Worm (Caenorhabditis elegans) whole organism, L4 larva: ENCODE measurements around the gene nep-10.
A peak's percentile ranks its signal among the peaks of the same experiment; 100 is the strongest.

Source experiments
- D1046.2 ChIP-seq: fragments of 200-800 bp; sonication (Bioruptor generic); IDR thresholded peaks from 2 replicates; pipeline ENCODE4 v1.3.6; 2022; ENCODE audit warnings: missing genetic modification characterization, missing compliant biosample characterization
- F10B5.3 ChIP-seq: sonication (generic microtip); optimal IDR thresholded peaks from 2 replicates; lab custom pipeline; 2016; ENCODE audit warnings: mild to moderate bottlenecking, missing genetic modification characterization, missing compliant biosample characterization
- F26F4.8 ChIP-seq: fragments of 200-800 bp; sonication (Bioruptor generic); conservative IDR thresholded peaks from 2 replicates; pipeline ENCODE4 v1.3.6; 2022; ENCODE audit warnings: missing genetic modification characterization, missing compliant biosample characterization
- F49E8.2 ChIP-seq: sonication (generic microtip); optimal IDR thresholded peaks from 2 replicates; lab custom pipeline; 2016; ENCODE audit warnings: missing compliant biosample characterization, mild to moderate bottlenecking, missing genetic modification characterization, borderline replicate concordance
- T20F7.1 ChIP-seq: fragments of 200-800 bp; sonication (Bioruptor generic); optimal IDR thresholded peaks from 2 replicates; lab custom pipeline; 2018; ENCODE audit warnings: mild to moderate bottlenecking, missing genetic modification characterization, missing compliant biosample characterization
- Y105C5A.15 ChIP-seq: fragments of 200-800 bp; sonication (Bioruptor generic); IDR thresholded peaks from 2 replicates; pipeline ENCODE4 v1.3.6; 2022; ENCODE audit warnings: missing genetic modification characterization, missing compliant biosample characterization
- Y48G9A.11 ChIP-seq: fragments of 200-800 bp; sonication (Bioruptor generic); IDR thresholded peaks from 2 replicates; pipeline ENCODE4 v1.3.6; 2022; ENCODE audit warnings: missing genetic modification reagents, missing genetic modification characterization, missing compliant biosample characterization
- Y5F2A.4 ChIP-seq: fragments of 200-800 bp; sonication (Bioruptor generic); optimal IDR thresholded peaks from 2 replicates; lab custom pipeline; 2018; ENCODE audit warnings: mild to moderate bottlenecking, missing genetic modification characterization, missing compliant biosample characterization
- ZK546.5 ChIP-seq, 2 experiments: sonication (generic microtip); optimal IDR thresholded peaks; 2 replicates each; lab custom pipeline; 2017; ENCODE audit warnings: missing biosample characterization in 2 of 2, missing genetic modification characterization in 2 of 2
- ceh-28 ChIP-seq: fragments of 150-350 bp; optimal IDR thresholded peaks from 2 replicates; lab custom pipeline; 2014; ENCODE audit warnings: missing biosample characterization, missing genetic modification reagents, missing genetic modification characterization
- ceh-44 ChIP-seq: fragments of 200-800 bp; sonication (Bioruptor generic); IDR thresholded peaks from 2 replicates; pipeline ENCODE4 v1.3.6; 2022; ENCODE audit warnings: missing genetic modification reagents, missing genetic modification characterization, missing compliant biosample characterization
- ceh-82 ChIP-seq: sonication (generic microtip); optimal IDR thresholded peaks from 2 replicates; lab custom pipeline; 2017; ENCODE audit warnings: missing biosample characterization, missing genetic modification characterization
- daf-16 ChIP-seq, 3 experiments: sonication (generic microtip); optimal IDR thresholded peaks; 2 replicates each; lab custom pipeline; 2016 to 2017; ENCODE audit warnings: missing genetic modification characterization in 3 of 3, missing genetic modification reagents in 3 of 3, mild to moderate bottlenecking in 2 of 3, missing compliant biosample characterization in 2 of 3, missing biosample characterization in 1 of 3, moderate library complexity in 1 of 3
- daf-19 ChIP-seq: fragments of 200-800 bp; sonication (Bioruptor generic); conservative IDR thresholded peaks from 2 replicates; pipeline ENCODE4 v1.3.6; 2022; ENCODE audit warnings: missing genetic modification characterization, missing compliant biosample characterization
- dmd-6 ChIP-seq: fragments of 200-800 bp; sonication (Bioruptor generic); IDR thresholded peaks from 2 replicates; pipeline ENCODE4 v1.3.6; 2022; ENCODE audit warnings: missing genetic modification reagents, missing genetic modification characterization, missing compliant biosample characterization
- dmd-8 ChIP-seq: fragments of 200-800 bp; sonication (Bioruptor generic); IDR thresholded peaks from 2 replicates; pipeline ENCODE4 v1.3.6; 2022; ENCODE audit warnings: missing genetic modification characterization, missing compliant biosample characterization
- dmd-9 ChIP-seq: fragments of 200-800 bp; sonication (Bioruptor generic); IDR thresholded peaks from 2 replicates; pipeline ENCODE4 v1.3.6; 2022; ENCODE audit warnings: missing genetic modification reagents, missing genetic modification characterization, missing compliant biosample characterization
- duxl-1 ChIP-seq: sonication (generic microtip); optimal IDR thresholded peaks from 2 replicates; lab custom pipeline; 2016; ENCODE audit warnings: mild to moderate bottlenecking, missing genetic modification characterization, moderate library complexity, missing compliant biosample characterization; ENCODE audit not compliant: poor library complexity
- dve-1 ChIP-seq: sonication (generic microtip); optimal IDR thresholded peaks from 2 replicates; lab custom pipeline; 2017; ENCODE audit warnings: antibody characterized with exemption, mild to moderate bottlenecking, missing genetic modification characterization, missing compliant biosample characterization; ENCODE audit not compliant: insufficient read depth
- egl-27 ChIP-seq: sonication (generic microtip); optimal IDR thresholded peaks from 3 replicates; lab custom pipeline; 2017; ENCODE audit warnings: missing biosample characterization, missing genetic modification reagents, missing genetic modification characterization
- gei-8 ChIP-seq: fragments of 200-800 bp; sonication (Bioruptor generic); optimal IDR thresholded peaks from 2 replicates; lab custom pipeline; 2018; ENCODE audit warnings: mild to moderate bottlenecking, missing genetic modification characterization, missing compliant biosample characterization
- hif-1 ChIP-seq, 2 experiments: sonication (generic microtip); optimal IDR thresholded peaks; 2 replicates each; lab custom pipeline; 2016 to 2017; ENCODE audit warnings: missing compliant biosample characterization in 2 of 2, missing genetic modification characterization in 2 of 2, missing genetic modification reagents in 2 of 2, missing genotype in 2 of 2, mild to moderate bottlenecking in 1 of 2
- hlh-30 ChIP-seq: sonication (generic microtip); optimal IDR thresholded peaks from 2 replicates; lab custom pipeline; 2017; ENCODE audit warnings: antibody characterized with exemption, mild to moderate bottlenecking, missing genetic modification characterization, missing compliant biosample characterization; ENCODE audit not compliant: insufficient read depth
- jun-1 ChIP-seq: fragments of 150-350 bp; optimal IDR thresholded peaks from 2 replicates; lab custom pipeline; 2014; ENCODE audit warnings: missing biosample characterization, missing genetic modification reagents, missing genetic modification characterization
- lim-7 ChIP-seq: fragments of 200-800 bp; sonication (Bioruptor generic); IDR thresholded peaks from 2 replicates; pipeline ENCODE4 v1.3.6; 2022; ENCODE audit warnings: missing genetic modification characterization, missing compliant biosample characterization
- lin-1 ChIP-seq: fragments of 200-800 bp; sonication (Bioruptor generic); IDR thresholded peaks from 2 replicates; pipeline ENCODE4 v1.3.6; 2022; ENCODE audit warnings: missing genetic modification reagents, missing genetic modification characterization, missing compliant biosample characterization
- lin-38 ChIP-seq: fragments of 200-800 bp; sonication (Bioruptor generic); IDR thresholded peaks from 2 replicates; pipeline ENCODE4 v1.3.6; 2022; ENCODE audit warnings: missing genetic modification reagents, missing genetic modification characterization, missing compliant biosample characterization
- lir-3 ChIP-seq: sonication (generic microtip); optimal IDR thresholded peaks from 2 replicates; lab custom pipeline; 2016; ENCODE audit warnings: mild to moderate bottlenecking, missing genetic modification characterization, missing compliant biosample characterization
- lsy-2 ChIP-seq, 2 experiments: fragments of 150-350 bp in 1 of 2; sonication (generic microtip) in 1 of 2; optimal IDR thresholded peaks; 2 replicates each; lab custom pipeline; 2014 to 2017; ENCODE audit warnings: missing biosample characterization in 2 of 2, missing genetic modification characterization in 2 of 2
- mep-1 ChIP-seq: fragments of 150-350 bp; sonication (generic microtip); optimal IDR thresholded peaks from 3 replicates; lab custom pipeline; 2014; ENCODE audit warnings: missing biosample characterization, missing genetic modification characterization
- mxl-3 ChIP-seq: fragments of 200-800 bp; sonication (Bioruptor generic); optimal IDR thresholded peaks from 2 replicates; lab custom pipeline; 2018; ENCODE audit warnings: mild to moderate bottlenecking, missing genetic modification characterization, missing compliant biosample characterization
- nhr-10 ChIP-seq: fragments of 150-350 bp; optimal IDR thresholded peaks from 2 replicates; lab custom pipeline; 2014; ENCODE audit warnings: missing biosample characterization, missing genetic modification characterization
- nhr-102 ChIP-seq: sonication (generic microtip); optimal IDR thresholded peaks from 2 replicates; lab custom pipeline; 2016; ENCODE audit warnings: mild to moderate bottlenecking, missing genetic modification characterization, moderate library complexity, missing compliant biosample characterization
- nhr-11 ChIP-seq: fragments of 150-350 bp; optimal IDR thresholded peaks from 2 replicates; lab custom pipeline; 2014; ENCODE audit warnings: missing biosample characterization, missing genetic modification characterization
- nhr-25 ChIP-seq: sonication (generic microtip); optimal IDR thresholded peaks from 2 replicates; lab custom pipeline; 2017; ENCODE audit warnings: missing genetic modification characterization, mild to moderate bottlenecking, missing compliant biosample characterization, antibody characterized with exemption, moderate library complexity, borderline replicate concordance; ENCODE audit not compliant: insufficient read depth
- nhr-41 ChIP-seq: fragments of 200-800 bp; sonication (Bioruptor generic); IDR thresholded peaks from 2 replicates; pipeline ENCODE4 v1.3.6; 2022; ENCODE audit warnings: missing genetic modification reagents, missing genetic modification characterization, missing compliant biosample characterization
- nhr-42 ChIP-seq: fragments of 200-800 bp; sonication (Bioruptor generic); IDR thresholded peaks from 2 replicates; pipeline ENCODE4 v1.3.6; 2022; ENCODE audit warnings: missing genetic modification characterization, missing compliant biosample characterization
- nhr-48 ChIP-seq: sonication (generic microtip); optimal IDR thresholded peaks from 2 replicates; lab custom pipeline; 2016; ENCODE audit warnings: mild to moderate bottlenecking, missing genetic modification characterization, missing compliant biosample characterization
- pha-4 ChIP-seq, 2 experiments: fragments of 150-350 bp in 1 of 2; fragments of 200-800 bp in 1 of 2; sonication (Bioruptor generic) in 1 of 2; IDR thresholded peaks in 1 of 2; optimal IDR thresholded peaks in 1 of 2; 2 replicates each; pipeline versions ENCODE4 v1.3.6 to Lab custom; 2014 to 2022; ENCODE audit warnings: missing genetic modification characterization in 2 of 2, missing genetic modification reagents in 2 of 2, missing biosample characterization in 1 of 2, missing compliant biosample characterization in 1 of 2
- php-3 ChIP-seq: fragments of 200-800 bp; sonication (Bioruptor generic); IDR thresholded peaks from 2 replicates; pipeline ENCODE4 v1.3.6; 2022; ENCODE audit warnings: missing genetic modification reagents, missing genetic modification characterization, missing compliant biosample characterization
- saeg-2 ChIP-seq: fragments of 200-800 bp; sonication (Bioruptor generic); IDR thresholded peaks from 2 replicates; pipeline ENCODE4 v1.3.6; 2022; ENCODE audit warnings: missing genetic modification reagents, missing genetic modification characterization, missing compliant biosample characterization
- skn-1 ChIP-seq: fragments of 150-350 bp; optimal IDR thresholded peaks from 2 replicates; lab custom pipeline; 2014; ENCODE audit warnings: missing biosample characterization, missing genetic modification characterization
- spr-1 ChIP-seq: sonication (generic microtip); optimal IDR thresholded peaks from 2 replicates; lab custom pipeline; 2016; ENCODE audit warnings: mild to moderate bottlenecking, missing genetic modification characterization, missing compliant biosample characterization
- spr-3 ChIP-seq: fragments of 200-800 bp; sonication (Bioruptor generic); optimal IDR thresholded peaks from 2 replicates; lab custom pipeline; 2018; ENCODE audit warnings: mild to moderate bottlenecking, missing genetic modification characterization, missing compliant biosample characterization
- tra-1 ChIP-seq: fragments of 200-800 bp; sonication (Bioruptor generic); IDR thresholded peaks from 2 replicates; pipeline ENCODE4 v1.3.6; 2022; ENCODE audit warnings: missing genetic modification reagents, missing genetic modification characterization, missing compliant biosample characterization
- unc-130 ChIP-seq: sonication (generic microtip); optimal IDR thresholded peaks from 2 replicates; lab custom pipeline; 2016; ENCODE audit warnings: missing genetic modification reagents, missing genetic modification characterization, missing compliant biosample characterization
- zip-11 ChIP-seq: fragments of 200-800 bp; sonication (Bioruptor generic); IDR thresholded peaks from 2 replicates; pipeline ENCODE4 v1.3.6; 2022; ENCODE audit warnings: missing genetic modification characterization, missing compliant biosample characterization

nep-10 gene

DNA sequence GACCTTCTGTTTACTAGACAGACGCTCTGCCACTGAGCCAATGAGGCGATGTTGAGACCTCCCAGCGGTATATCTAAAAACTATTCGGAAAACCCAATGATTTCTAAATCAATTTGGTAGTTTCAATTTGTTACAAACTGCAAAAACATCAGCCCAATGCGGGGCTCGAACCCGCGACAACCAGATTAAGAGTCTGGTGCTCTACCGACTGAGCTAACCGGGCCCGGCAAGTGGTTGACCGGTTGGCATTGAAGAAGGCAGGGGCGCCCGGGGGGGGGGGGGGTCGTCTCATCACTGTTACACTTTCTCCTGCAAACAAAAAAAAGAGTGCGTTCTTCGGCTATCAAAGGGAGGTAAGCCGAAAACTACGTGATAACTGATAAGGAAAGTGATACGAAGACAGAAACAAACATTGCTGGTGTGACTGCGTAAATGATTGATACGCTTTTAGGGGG, 36.5 kb upstream of the nep-10 start (continued):
- no peak for TF ChIP-seq ceh-28
- TF ChIP-seq nhr-25 (tag; lab: Kevin White, UChicago) = no peak
- TF ChIP-seq lim-7 (GFP tag; lab: Robert Waterston, UW) = peak; percentile 72; the same call in 1 of the 2 replicates
- TF ChIP-seq ZK546.5 (tag; optimal IDR thresholded peaks at IDR 0.05; lab: Kevin White, UChicago) = no peak
- TF ChIP-seq nhr-41 = 0 out of 2 replicates have a peak, but pooled peaks have one; percentile 45
- TF ChIP-seq hif-1 (tag; optimal IDR thresholded peaks at IDR 0.05; lab: Kevin White, UChicago) = peak in 1 of 2 experiments; percentile 52
- peak; percentile 85 for TF ChIP-seq pha-4 (GFP tag; IDR thresholded peaks at IDR 0.05; lab: Robert Waterston, UW)
- no peak for TF ChIP-seq pha-4 (tag; optimal IDR thresholded peaks at IDR 0.05; lab: Kevin White, UChicago)
- TF ChIP-seq spr-1 (tag; lab: Kevin White, UChicago) = peak; percentile 32
- no peak for TF ChIP-seq nhr-10 (tag; lab: Kevin White, UChicago)
- peak; percentile 53; the same call in 1 of the 2 replicates for TF ChIP-seq saeg-2
- TF ChIP-seq lsy-2 (tag; optimal IDR thresholded peaks at IDR 0.05; lab: Kevin White, UChicago) = peak in 1 of 2 experiments; percentile 63
- peak; percentile 8 for TF ChIP-seq F49E8.2 (tag; lab: Kevin White, UChicago)
- TF ChIP-seq duxl-1 (tag; lab: Kevin White, UChicago) = peak; percentile 73
- TF ChIP-seq mep-1 (tag; lab: Kevin White, UChicago) = peak; percentile 56
- TF ChIP-seq daf-19 (GFP tag; lab: Robert Waterston, UW) = no peak; the same call in 1 of the 2 replicates
- TF ChIP-seq php-3 (GFP tag; lab: Robert Waterston, UW) = peak; percentile 77
- peak; percentile 54; the same call in 1 of the 2 replicates for TF ChIP-seq ceh-44
- peak; percentile 60 for TF ChIP-seq unc-130
- peak; percentile 91 for TF ChIP-seq dmd-8
- peak; percentile 81 for TF ChIP-seq lin-38 (GFP tag; lab: Robert Waterston, UW)
- TF ChIP-seq mxl-3 (GFP tag; lab: Kevin White, UChicago) = peak; percentile 38
- peak; percentile 84; the same call in 1 of the 2 replicates for TF ChIP-seq Y105C5A.15 (GFP tag; lab: Robert Waterston, UW)
- TF ChIP-seq skn-1 (tag; lab: Kevin White, UChicago) = no peak
- peak; percentile 59 for TF ChIP-seq Y5F2A.4 (GFP tag; lab: Kevin White, UChicago)
- TF ChIP-seq zip-11 = no peak
- peak; percentile 50 for TF ChIP-seq nhr-102 (tag; lab: Kevin White, UChicago)
- TF ChIP-seq D1046.2 (GFP tag; lab: Robert Waterston, UW) = peak; percentile 77; the same call in 1 of the 2 replicates
- peak; percentile 4 for TF ChIP-seq nhr-48 (tag; lab: Kevin White, UChicago)
- peak; percentile 30 for TF ChIP-seq hlh-30 (tag; lab: Kevin White, UChicago)
- peak; percentile 48 for TF ChIP-seq lir-3 (tag; lab: Kevin White, UChicago)
- TF ChIP-seq spr-3 (GFP tag; lab: Kevin White, UChicago) = peak; percentile 62
- TF ChIP-seq F26F4.8 = peak; percentile 81
- TF ChIP-seq Y48G9A.11 = peak; percentile 84
- TF ChIP-seq dmd-6 (GFP tag; lab: Robert Waterston, UW) = peak; percentile 81
- TF ChIP-seq nhr-42 (GFP tag; lab: Robert Waterston, UW) = no peak
- no peak for TF ChIP-seq egl-27 (tag; lab: Kevin White, UChicago)
- peak; percentile 91 for TF ChIP-seq gei-8 (GFP tag; lab: Kevin White, UChicago)
- TF ChIP-seq F10B5.3 (tag; lab: Kevin White, UChicago) = no peak
- TF ChIP-seq nhr-11 = no peak
- TF ChIP-seq tra-1 (GFP tag; lab: Robert Waterston, UW) = peak; percentile 90
- TF ChIP-seq jun-1 (tag; lab: Kevin White, UChicago) = no peak
- peak; percentile 55 for TF ChIP-seq dve-1 (tag; lab: Kevin White, UChicago)
- peak; percentile 78 for TF ChIP-seq dmd-9 (GFP tag; lab: Robert Waterston, UW)
- peak; percentile 63 to 90 for TF ChIP-seq daf-16 (GFP tag; optimal IDR thresholded peaks at IDR 0.05; lab: Kevin White, UChicago)
- TF ChIP-seq daf-16 (tag; optimal IDR thresholded peaks at IDR 0.05; lab: Kevin White, UChicago) = peak; percentile 76
- no peak for TF ChIP-seq ceh-82 (tag; lab: Kevin White, UChicago)
- no peak for TF ChIP-seq T20F7.1
- TF ChIP-seq lin-1 (GFP tag; lab: Robert Waterston, UW) = 0 out of 2 replicates have a peak, but pooled peaks have one; percentile 65
